Fruit fly (Drosophila melanogaster) whole organism, embryonic: Measurements from ENCODE around the gene CG1136.

Experiments used
- Asciz ChIP-seq: fragments of 200-800 bp; sonication (Bioruptor generic); optimal IDR thresholded peaks from 2 replicates; lab custom pipeline; 2017; ENCODE audit warnings: missing biosample characterization, mild to moderate bottlenecking, missing genetic modification characterization, missing genetic modification reagents
- CG11085 ChIP-seq: fragments of 200-800 bp; sonication (Bioruptor generic); IDR thresholded peaks from 2 replicates; pipeline ENCODE4 v1.3.6; 2022; ENCODE audit warnings: missing biosample characterization, missing genetic modification characterization
- CG11398 ChIP-seq: fragments of 200-800 bp; sonication (Bioruptor generic); optimal IDR thresholded peaks from 2 replicates; lab custom pipeline; 2016; ENCODE audit warnings: missing biosample characterization, missing genetic modification characterization
- CG11504 ChIP-seq: fragments of 200-800 bp; sonication (Bioruptor generic); optimal IDR thresholded peaks from 3 replicates; lab custom pipeline; 2019; ENCODE audit warnings: missing biosample characterization, mild to moderate bottlenecking, missing genetic modification characterization, moderate library complexity
- CG13123 ChIP-seq: fragments of 200-800 bp; sonication (Bioruptor generic); optimal IDR thresholded peaks from 2 replicates; lab custom pipeline; 2016; ENCODE audit warnings: missing biosample characterization, missing genetic modification characterization
- CG13424 ChIP-seq: fragments of 200-800 bp; sonication (Bioruptor generic); optimal IDR thresholded peaks from 2 replicates; lab custom pipeline; 2019; ENCODE audit warnings: missing biosample characterization, mild to moderate bottlenecking, missing genetic modification characterization, moderate library complexity
- CG16863 ChIP-seq: fragments of 200-800 bp; sonication (Bioruptor generic); optimal IDR thresholded peaks from 3 replicates; lab custom pipeline; 2016; ENCODE audit warnings: missing biosample characterization, missing genetic modification characterization
- CG17361 ChIP-seq: fragments of 200-800 bp; sonication (Bioruptor generic); IDR thresholded peaks from 3 replicates; pipeline ENCODE4 v1.3.6; 2022; ENCODE audit warnings: missing biosample characterization, missing genetic modification characterization
- CG17829 ChIP-seq: fragments of 200-800 bp; optimal IDR thresholded peaks from 2 replicates; lab custom pipeline; 2019; ENCODE audit warnings: missing biosample characterization, mild to moderate bottlenecking, missing genetic modification characterization, moderate library complexity
- CG2678 ChIP-seq: fragments of 200-800 bp; sonication (Bioruptor generic); optimal IDR thresholded peaks from 3 replicates; lab custom pipeline; 2019; ENCODE audit warnings: missing biosample characterization, mild to moderate bottlenecking, missing genetic modification characterization, moderate library complexity
- CG2712 ChIP-seq: fragments of 200-800 bp; optimal IDR thresholded peaks from 3 replicates; lab custom pipeline; 2019; ENCODE audit warnings: missing biosample characterization, mild to moderate bottlenecking, missing genetic modification characterization, moderate library complexity
- CG2875 ChIP-seq: fragments of 200-800 bp; sonication (Bioruptor generic); optimal IDR thresholded peaks from 2 replicates; lab custom pipeline; 2017; ENCODE audit warnings: missing biosample characterization, mild to moderate bottlenecking, missing genetic modification characterization, missing genetic modification reagents
- CG32532 ChIP-seq: fragments of 200-800 bp; sonication (Bioruptor generic); IDR thresholded peaks from 2 replicates; pipeline ENCODE4 v1.3.6; 2022; ENCODE audit warnings: missing biosample characterization, missing genetic modification characterization
- CG32767 ChIP-seq: fragments of 200-800 bp; sonication (Bioruptor generic); IDR thresholded peaks from 2 replicates; pipeline ENCODE4 v1.3.6; 2022; ENCODE audit warnings: missing biosample characterization, missing genetic modification characterization
- CG6765 ChIP-seq: fragments of 200-800 bp; sonication (Bioruptor generic); optimal IDR thresholded peaks from 3 replicates; lab custom pipeline; 2017; ENCODE audit warnings: missing biosample characterization, mild to moderate bottlenecking, missing genetic modification characterization
- CG6854 ChIP-seq: fragments of 200-800 bp; sonication (Bioruptor generic); optimal IDR thresholded peaks from 3 replicates; lab custom pipeline; 2017; ENCODE audit warnings: missing biosample characterization, mild to moderate bottlenecking, missing genetic modification characterization
- CG7271 ChIP-seq: fragments of 200-800 bp; sonication (Bioruptor generic); optimal IDR thresholded peaks from 2 replicates; lab custom pipeline; 2018; ENCODE audit warnings: missing biosample characterization, mild to moderate bottlenecking, missing genetic modification characterization, moderate library complexity
- CG8924 ChIP-seq: fragments of 200-800 bp; optimal IDR thresholded peaks from 3 replicates; lab custom pipeline; 2019; ENCODE audit warnings: missing biosample characterization, mild to moderate bottlenecking, missing genetic modification characterization, moderate library complexity
- CTCF ChIP-seq: fragments of 200-800 bp; sonication (Bioruptor generic); optimal IDR thresholded peaks from 2 replicates; lab custom pipeline; 2017; ENCODE audit warnings: missing biosample characterization, mild to moderate bottlenecking, missing genetic modification characterization, moderate library complexity
- Camta ChIP-seq: fragments of 200-800 bp; sonication (Bioruptor generic); optimal IDR thresholded peaks from 2 replicates; lab custom pipeline; 2016; ENCODE audit warnings: missing biosample characterization, missing genetic modification characterization
- D19B ChIP-seq: fragments of 200-800 bp; sonication (Bioruptor generic); optimal IDR thresholded peaks from 2 replicates; lab custom pipeline; 2017; ENCODE audit warnings: missing biosample characterization, mild to moderate bottlenecking, missing genetic modification characterization
- Drgx ChIP-seq: fragments of 200-800 bp; sonication (Bioruptor generic); IDR thresholded peaks from 2 replicates; pipeline ENCODE4 v1.3.6; 2022; ENCODE audit warnings: missing biosample characterization, missing genetic modification characterization
- Ets97D ChIP-seq: fragments of 200-800 bp; sonication (Bioruptor generic); optimal IDR thresholded peaks from 3 replicates; lab custom pipeline; 2016; ENCODE audit warnings: missing biosample characterization, missing genetic modification characterization
- HLH54F ChIP-seq: fragments of 200-800 bp; sonication (Bioruptor generic); optimal IDR thresholded peaks from 3 replicates; lab custom pipeline; 2016; ENCODE audit warnings: missing biosample characterization, missing genetic modification characterization
- Hr39 ChIP-seq: fragments of >200 bp; optimal IDR thresholded peaks from 2 replicates; lab custom pipeline; 2017
- NC2α ChIP-seq: fragments of 200-800 bp; sonication (Bioruptor generic); optimal IDR thresholded peaks from 2 replicates; lab custom pipeline; 2016; ENCODE audit warnings: missing biosample characterization, missing genetic modification characterization
- NC2β ChIP-seq: fragments of 200-800 bp; sonication (Bioruptor generic); optimal IDR thresholded peaks from 2 replicates; lab custom pipeline; 2016; ENCODE audit warnings: missing biosample characterization, missing genetic modification characterization
- Oli ChIP-seq: fragments of 200-800 bp; sonication (Bioruptor generic); optimal IDR thresholded peaks from 2 replicates; lab custom pipeline; 2018; ENCODE audit warnings: missing biosample characterization, mild to moderate bottlenecking, missing genetic modification characterization, moderate library complexity
- Ptx1 ChIP-seq: fragments of 200-800 bp; sonication (Bioruptor generic); IDR thresholded peaks from 2 replicates; pipeline ENCODE4 v1.3.6; 2022; ENCODE audit warnings: missing biosample characterization, missing genetic modification characterization
- Spps ChIP-seq: fragments of 200-800 bp; sonication (Bioruptor generic); optimal IDR thresholded peaks from 2 replicates; lab custom pipeline; 2018; ENCODE audit warnings: missing biosample characterization, mild to moderate bottlenecking, missing genetic modification characterization
- ase ChIP-seq: fragments of 200-800 bp; sonication (Bioruptor generic); IDR thresholded peaks from 3 replicates; pipeline ENCODE4 v1.3.6; 2022; ENCODE audit warnings: missing biosample characterization, missing genetic modification characterization
- az2 ChIP-seq: fragments of 200-800 bp; sonication (Bioruptor generic); optimal IDR thresholded peaks from 3 replicates; lab custom pipeline; 2016; ENCODE audit warnings: missing biosample characterization, missing genetic modification characterization
- br ChIP-seq: fragments of >200 bp; optimal IDR thresholded peaks from 2 replicates; lab custom pipeline; 2017
- cg ChIP-seq: fragments of 200-800 bp; sonication (Bioruptor generic); optimal IDR thresholded peaks from 3 replicates; lab custom pipeline; 2019; ENCODE audit warnings: missing biosample characterization, mild to moderate bottlenecking, missing genetic modification characterization, moderate library complexity
- chinmo ChIP-seq: fragments of 200-800 bp; sonication (Bioruptor generic); IDR thresholded peaks from 4 replicates; pipeline ENCODE4 v1.3.6; 2022; ENCODE audit warnings: missing biosample characterization, missing genetic modification characterization; ENCODE audit not compliant: partially characterized antibody
- ci ChIP-seq: fragments of 200-800 bp; sonication (Bioruptor generic); IDR thresholded peaks from 3 replicates; pipeline ENCODE4 v1.3.6; 2022; ENCODE audit warnings: missing biosample characterization, missing genetic modification characterization
- croc ChIP-seq: fragments of 200-800 bp; sonication (Bioruptor generic); conservative IDR thresholded peaks from 3 replicates; pipeline ENCODE4 v1.3.6; 2022; ENCODE audit warnings: missing biosample characterization, missing genetic modification characterization
- dmrt11E ChIP-seq: fragments of 200-800 bp; sonication (Bioruptor generic); optimal IDR thresholded peaks from 3 replicates; lab custom pipeline; 2018; ENCODE audit warnings: missing biosample characterization, mild to moderate bottlenecking, missing genetic modification characterization, moderate library complexity
- esg ChIP-seq: fragments of 200-800 bp; sonication (Bioruptor generic); conservative IDR thresholded peaks from 2 replicates; pipeline ENCODE4 v1.3.6; 2022; ENCODE audit warnings: missing biosample characterization, missing genetic modification characterization
- ewg ChIP-seq: fragments of 200-800 bp; sonication (Bioruptor generic); optimal IDR thresholded peaks from 3 replicates; lab custom pipeline; 2017; ENCODE audit warnings: mild to moderate bottlenecking, missing biosample characterization, missing genetic modification reagents, missing genetic modification characterization
- fru ChIP-seq: fragments of >200 bp; optimal IDR thresholded peaks from 2 replicates; lab custom pipeline; 2017
- ftz-f1 ChIP-seq: fragments of 200-800 bp; sonication (Bioruptor generic); optimal IDR thresholded peaks from 2 replicates; lab custom pipeline; 2016; ENCODE audit warnings: missing biosample characterization, missing genetic modification characterization
- hbn ChIP-seq: fragments of 200-800 bp; sonication (Bioruptor generic); IDR thresholded peaks from 2 replicates; pipeline ENCODE4 v1.3.6; 2022; ENCODE audit warnings: missing biosample characterization, missing genetic modification characterization; ENCODE audit not compliant: partially characterized antibody
- kni ChIP-seq: fragments of 200-800 bp; sonication (Bioruptor generic); optimal IDR thresholded peaks from 3 replicates; lab custom pipeline; 2017; ENCODE audit warnings: mild to moderate bottlenecking, missing biosample characterization, missing genetic modification reagents, missing genetic modification characterization
- luna ChIP-seq: fragments of 200-800 bp; sonication (Bioruptor generic); optimal IDR thresholded peaks from 2 replicates; lab custom pipeline; 2016; ENCODE audit warnings: missing biosample characterization, missing genetic modification characterization
- maf-S ChIP-seq: fragments of 200-800 bp; sonication (Bioruptor generic); optimal IDR thresholded peaks from 2 replicates; lab custom pipeline; 2016; ENCODE audit warnings: missing biosample characterization, missing genetic modification characterization
- pb ChIP-seq: fragments of 200-800 bp; sonication (Bioruptor generic); optimal IDR thresholded peaks from 3 replicates; lab custom pipeline; 2016; ENCODE audit warnings: missing biosample characterization, missing genetic modification characterization
- phol ChIP-seq: fragments of 200-800 bp; sonication (Bioruptor generic); optimal IDR thresholded peaks from 3 replicates; lab custom pipeline; 2018; ENCODE audit warnings: missing biosample characterization, mild to moderate bottlenecking, missing genetic modification characterization, moderate library complexity
- pros ChIP-seq: fragments of 200-800 bp; sonication (Bioruptor generic); optimal IDR thresholded peaks from 3 replicates; lab custom pipeline; 2019; ENCODE audit warnings: missing biosample characterization, mild to moderate bottlenecking, missing genetic modification characterization, moderate library complexity
- ranshi ChIP-seq: fragments of 200-800 bp; sonication (Bioruptor generic); IDR thresholded peaks from 2 replicates; pipeline ENCODE4 v1.3.6; 2022; ENCODE audit warnings: missing biosample characterization, missing genetic modification characterization
- sob ChIP-seq: fragments of 200-800 bp; sonication (Bioruptor generic); IDR thresholded peaks from 2 replicates; pipeline ENCODE4 v1.3.6; 2022; ENCODE audit warnings: missing biosample characterization, missing genetic modification characterization
- sug ChIP-seq: fragments of 200-800 bp; optimal IDR thresholded peaks from 2 replicates; lab custom pipeline; 2019; ENCODE audit warnings: missing biosample characterization, mild to moderate bottlenecking, missing genetic modification characterization, moderate library complexity
- twi ChIP-seq: fragments of 200-800 bp; optimal IDR thresholded peaks from 2 replicates; lab custom pipeline; 2019; ENCODE audit warnings: missing biosample characterization, mild to moderate bottlenecking, missing genetic modification characterization, moderate library complexity

The CG1136 gene

DNA sequence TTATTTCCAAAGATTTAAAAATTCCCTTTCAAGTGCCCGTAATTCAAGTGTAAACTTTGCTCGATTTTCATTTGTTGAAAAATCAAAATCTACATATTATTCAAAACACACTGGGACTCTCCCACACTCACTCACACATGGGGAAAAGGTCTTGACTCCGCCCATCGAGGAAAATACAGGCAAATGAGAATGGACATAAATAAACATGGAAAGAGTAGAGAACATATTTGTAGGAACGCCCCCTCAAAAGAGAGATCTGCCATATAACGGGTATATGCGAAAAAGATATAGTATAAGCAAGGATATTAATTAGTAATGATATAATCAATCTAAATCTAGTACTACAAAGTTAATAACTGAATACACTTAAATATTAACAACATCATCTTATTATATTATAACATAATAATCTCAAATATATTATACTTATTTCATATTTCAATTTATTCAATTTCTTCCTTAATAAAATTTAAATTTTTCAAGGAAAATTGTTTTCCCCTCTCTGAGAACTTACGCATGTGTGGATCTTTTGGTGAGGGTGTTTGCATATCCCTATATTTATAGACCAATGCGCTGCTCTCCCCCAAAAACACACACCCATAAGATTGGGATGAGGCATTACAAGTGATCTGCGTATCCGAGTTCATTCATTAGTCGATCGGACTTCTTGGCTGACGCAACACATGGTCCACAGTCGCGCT lies 28.0 kb upstream of the CG1136 start, which contains the start of gene FoxL1 (continued):
- no peak for TF ChIP-seq NC2α (GFP tag; lab: Kevin White, UChicago)
- TF ChIP-seq CG17829 (tag; lab: Kevin White, UChicago), result peak; percentile 39
- TF ChIP-seq croc (GFP tag; lab: Robert Waterston, UW), result no peak
- TF ChIP-seq sug, result no peak
- no peak for TF ChIP-seq br (lab: Kevin White, UChicago)
- no peak for TF ChIP-seq luna (GFP tag; lab: Kevin White, UChicago)
- no peak for TF ChIP-seq NC2β
- no peak for TF ChIP-seq Ets97D (GFP tag; lab: Kevin White, UChicago)
- TF ChIP-seq CG11504 (tag; lab: Kevin White, UChicago), result peak; percentile 33
- TF ChIP-seq CG11398 (GFP tag; lab: Kevin White, UChicago), result no peak
- TF ChIP-seq CG2678 (tag; lab: Kevin White, UChicago), result peak; percentile 30
- TF ChIP-seq CG6854 (GFP tag; lab: Kevin White, UChicago), result no peak
- no peak for TF ChIP-seq CG2875 (GFP tag; lab: Kevin White, UChicago)
- no peak for TF ChIP-seq sob
- no peak for TF ChIP-seq Oli (tag; lab: Kevin White, UChicago)
- TF ChIP-seq ci (GFP tag; lab: Robert Waterston, UW), result no peak
- no peak for TF ChIP-seq Asciz
- no peak for TF ChIP-seq maf-S (GFP tag; lab: Kevin White, UChicago)
- no peak for TF ChIP-seq D19B (GFP tag; lab: Kevin White, UChicago)
- TF ChIP-seq Spps, result no peak
- TF ChIP-seq CG13424 (tag; lab: Kevin White, UChicago), result peak; percentile 23
- TF ChIP-seq Camta (GFP tag; lab: Kevin White, UChicago), result no peak
- no peak for TF ChIP-seq Hr39
- TF ChIP-seq twi (tag; lab: Kevin White, UChicago), result no peak
- no peak for TF ChIP-seq az2 (GFP tag; lab: Kevin White, UChicago)
- no peak for TF ChIP-seq HLH54F (GFP tag; lab: Kevin White, UChicago)
- TF ChIP-seq kni, result no peak
- TF ChIP-seq ewg (GFP tag; lab: Kevin White, UChicago), result no peak
- no peak for TF ChIP-seq CG32767 (GFP tag; lab: Robert Waterston, UW)
- TF ChIP-seq CG32532 (GFP tag; lab: Robert Waterston, UW), result no peak
- TF ChIP-seq CG2712 (tag; lab: Kevin White, UChicago), result peak; percentile 54
- TF ChIP-seq ase (GFP tag; lab: Robert Waterston, UW), result no peak
- peak; percentile 10 for TF ChIP-seq dmrt11E (tag; lab: Kevin White, UChicago)
- peak; percentile 40; the same call in 2 of the 3 replicates for TF ChIP-seq CG17361 (GFP tag; lab: Robert Waterston, UW)
- peak; percentile 25 for TF ChIP-seq CG8924 (tag; lab: Kevin White, UChicago)
- TF ChIP-seq pb (GFP tag; lab: Kevin White, UChicago), result no peak
- no peak for TF ChIP-seq chinmo (GFP tag; lab: Robert Waterston, UW)
- no peak for TF ChIP-seq CG6765 (GFP tag; lab: Kevin White, UChicago)
- TF ChIP-seq CG16863 (GFP tag; lab: Kevin White, UChicago), result no peak
- no peak for TF ChIP-seq CG11085 (GFP tag; lab: Robert Waterston, UW)
- peak; percentile 31 for TF ChIP-seq phol
- TF ChIP-seq hbn, result no peak
- no peak for TF ChIP-seq ranshi (GFP tag; lab: Robert Waterston, UW)
- no peak for TF ChIP-seq esg (GFP tag; lab: Robert Waterston, UW)
- TF ChIP-seq CG13123 (GFP tag; lab: Kevin White, UChicago), result no peak
- no peak for TF ChIP-seq pros (GFP tag; lab: Kevin White, UChicago)
- no peak for TF ChIP-seq Drgx (GFP tag; lab: Robert Waterston, UW)
- no peak for TF ChIP-seq ftz-f1 (GFP tag; lab: Kevin White, UChicago)
- TF ChIP-seq CTCF (GFP tag; lab: Kevin White, UChicago), result no peak
- TF ChIP-seq CG7271 (tag; lab: Kevin White, UChicago), result no peak
- no peak for TF ChIP-seq Ptx1 (GFP tag; lab: Robert Waterston, UW)
- TF ChIP-seq fru (lab: Kevin White, UChicago), result no peak
- TF ChIP-seq cg (GFP tag; lab: Kevin White, UChicago), result peak; percentile 34
